Worm (Caenorhabditis elegans): ENCODE measurements around the gene tin-10.

DNA sequence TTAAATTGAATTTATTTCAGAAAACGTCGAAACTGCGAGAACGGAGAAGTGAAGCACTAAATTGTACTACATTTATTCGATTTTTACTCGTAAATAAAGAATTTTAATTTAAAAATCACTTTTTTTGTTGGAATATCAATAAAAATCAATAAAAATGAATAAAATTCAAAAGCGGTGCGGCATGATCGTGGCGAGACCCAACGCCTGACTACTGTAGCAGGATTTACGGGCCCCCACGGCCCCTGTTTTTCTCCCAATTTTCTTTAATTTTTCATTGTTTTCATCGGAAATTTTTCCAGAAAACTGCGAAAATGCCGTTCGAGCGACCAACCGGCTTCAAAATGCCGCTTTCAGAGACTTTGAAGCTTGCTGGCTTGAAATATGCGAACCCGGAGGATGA, 6.2 kb upstream of the tin-10 start, which contains the start of gene Y66D12A.19:
- TF ChIP-seq lin-13 (GFP tag; optimal IDR thresholded peaks at IDR 0.05), result no peak
- no peak for TF ChIP-seq skn-1 (tag; optimal IDR thresholded peaks at IDR 0.05)
- TF ChIP-seq ama-1 (optimal IDR thresholded peaks at IDR 0.05), result no peak
- no peak for TF ChIP-seq nhr-23 (tag; optimal IDR thresholded peaks at IDR 0.05)
- TF ChIP-seq unc-39 (tag; optimal IDR thresholded peaks at IDR 0.05), result no peak
- TF ChIP-seq lin-39 (tag; optimal IDR thresholded peaks at IDR 0.05), result no peak
- TF ChIP-seq ztf-4 (tag; optimal IDR thresholded peaks at IDR 0.05), result no peak
- no peak for TF ChIP-seq elt-3 (tag; optimal IDR thresholded peaks at IDR 0.05)
- TF ChIP-seq F13H6.1 (tag; optimal IDR thresholded peaks at IDR 0.05), result no peak
- no peak for TF ChIP-seq nhr-11 (tag; optimal IDR thresholded peaks at IDR 0.05)
- no peak for TF ChIP-seq fos-1 (tag; optimal IDR thresholded peaks at IDR 0.05)
- TF ChIP-seq blmp-1 (tag; optimal IDR thresholded peaks at IDR 0.05; ENCODE audit: insufficient read depth), result no peak
- TF ChIP-seq alr-1 (tag; optimal IDR thresholded peaks at IDR 0.05), result no peak

All from whole organism, L2 larva.